Worm (Caenorhabditis elegans) whole organism, early embryonic: ENCODE results near the gene rpl-20.
"Not testable (repeated sequence)": the region's sequence is repeated elsewhere in the genome, so short reads cannot be mapped to it uniquely, and the experiment has no call there.

Source experiments
- B0310.2 ChIP-seq: sonication (generic microtip); optimal IDR thresholded peaks from 2 replicates; lab custom pipeline; 2016; ENCODE audit warnings: mild to moderate bottlenecking, missing genetic modification characterization, missing compliant biosample characterization
- F13C5.2 ChIP-seq: sonication (generic microtip); optimal IDR thresholded peaks from 2 replicates; lab custom pipeline; 2017; ENCODE audit warnings: mild to moderate bottlenecking, missing genetic modification characterization, inconsistent platforms, missing compliant biosample characterization
- aly-1 ChIP-seq: sonication (generic microtip); optimal IDR thresholded peaks from 2 replicates; lab custom pipeline; 2016; ENCODE audit warnings: missing genetic modification characterization, missing compliant biosample characterization
- ama-1 ChIP-seq: fragments of 150-350 bp; optimal IDR thresholded peaks from 2 replicates; lab custom pipeline; 2014
- ceh-13 ChIP-seq: fragments of 200-800 bp; sonication (Bioruptor generic); optimal IDR thresholded peaks from 2 replicates; lab custom pipeline; 2018; ENCODE audit warnings: mild to moderate bottlenecking, missing genetic modification characterization, missing compliant biosample characterization
- ceh-36 ChIP-seq: sonication (generic microtip); optimal IDR thresholded peaks from 2 replicates; lab custom pipeline; 2016; ENCODE audit warnings: missing genetic modification characterization, inconsistent platforms, missing compliant biosample characterization
- ets-7 ChIP-seq: sonication (generic microtip); optimal IDR thresholded peaks from 2 replicates; lab custom pipeline; 2016; ENCODE audit warnings: missing genotype, missing genetic modification characterization, missing compliant biosample characterization
- flt-1 ChIP-seq: fragments of 200-800 bp; sonication (Bioruptor generic); IDR thresholded peaks from 2 replicates; pipeline ENCODE4 v1.3.6; 2022; ENCODE audit warnings: missing genetic modification characterization, missing compliant biosample characterization
- hmbx-1 ChIP-seq: sonication (generic microtip); optimal IDR thresholded peaks from 2 replicates; lab custom pipeline; 2016; ENCODE audit warnings: mild to moderate bottlenecking, missing genetic modification characterization, missing compliant biosample characterization
- hmg-4 ChIP-seq: fragments of 200-800 bp; sonication (Bioruptor generic); optimal IDR thresholded peaks from 2 replicates; lab custom pipeline; 2018; ENCODE audit warnings: mild to moderate bottlenecking, missing genetic modification characterization, missing compliant biosample characterization
- hnd-1 ChIP-seq: sonication (generic microtip); optimal IDR thresholded peaks from 2 replicates; lab custom pipeline; 2016; ENCODE audit warnings: missing genetic modification characterization, missing compliant biosample characterization
- pes-1 ChIP-seq: fragments of 200-800 bp; sonication (Bioruptor generic); IDR thresholded peaks from 2 replicates; pipeline ENCODE4 v1.3.6; 2022; ENCODE audit warnings: missing genetic modification reagents, missing genetic modification characterization, missing compliant biosample characterization
- scrt-1 ChIP-seq: fragments of 200-800 bp; sonication (Bioruptor generic); IDR thresholded peaks from 2 replicates; pipeline ENCODE4 v1.3.6; 2022; ENCODE audit warnings: missing genetic modification characterization, missing compliant biosample characterization
- sea-1 ChIP-seq: fragments of 200-800 bp; sonication (Bioruptor generic); conservative IDR thresholded peaks from 2 replicates; pipeline ENCODE4 v1.3.6; 2022; ENCODE audit warnings: missing genetic modification characterization, missing compliant biosample characterization
- tbx-11 ChIP-seq: fragments of 200-800 bp; sonication (Bioruptor generic); IDR thresholded peaks from 2 replicates; pipeline ENCODE4 v1.3.6; 2022; ENCODE audit warnings: missing genetic modification characterization, missing compliant biosample characterization
- tbx-37 ChIP-seq: fragments of 200-800 bp; sonication (Bioruptor generic); conservative IDR thresholded peaks from 2 replicates; pipeline ENCODE4 v1.3.6; 2022; ENCODE audit warnings: missing genetic modification reagents, missing genetic modification characterization, missing compliant biosample characterization
- tra-4 ChIP-seq: sonication (generic microtip); optimal IDR thresholded peaks from 2 replicates; lab custom pipeline; 2017; ENCODE audit warnings: missing genetic modification characterization, missing compliant biosample characterization

The rpl-20 gene

DNA sequence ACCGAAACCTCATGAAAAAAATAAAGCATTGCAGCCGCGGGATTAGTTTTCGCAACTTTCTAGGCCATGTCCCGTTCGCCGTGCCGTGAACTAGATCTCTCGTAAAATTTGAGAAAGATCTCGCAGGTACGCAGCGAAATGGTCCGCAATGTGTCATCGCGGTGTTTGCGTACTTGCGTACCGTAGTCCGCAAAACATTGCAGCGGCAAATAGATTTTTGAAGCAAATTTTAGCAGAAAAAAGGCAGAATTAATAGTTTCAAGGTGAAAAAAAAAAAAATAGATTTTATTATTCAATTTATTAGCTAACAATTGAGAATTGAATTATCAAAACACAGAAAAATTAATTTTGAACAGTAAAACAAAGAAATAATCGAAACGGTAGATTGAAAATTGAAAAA, 21.6 kb downstream of the rpl-20 start:
- TF ChIP-seq scrt-1 (peak; percentile 51; the same call in 1 of the 2 replicates), F13C5.2 (tag; lab: Kevin White, UChicago) (peak; percentile 3), tbx-37 (GFP tag; lab: Robert Waterston, UW) (peak; percentile 56; the same call in 1 of the 2 replicates), tbx-11 (GFP tag; lab: Robert Waterston, UW) (0 out of 2 replicates have a peak, but pooled peaks have one; percentile 50), sea-1 (peak; percentile 67; the same call in 1 of the 2 replicates), pes-1 (GFP tag; lab: Robert Waterston, UW) (peak; percentile 73)

DNA sequence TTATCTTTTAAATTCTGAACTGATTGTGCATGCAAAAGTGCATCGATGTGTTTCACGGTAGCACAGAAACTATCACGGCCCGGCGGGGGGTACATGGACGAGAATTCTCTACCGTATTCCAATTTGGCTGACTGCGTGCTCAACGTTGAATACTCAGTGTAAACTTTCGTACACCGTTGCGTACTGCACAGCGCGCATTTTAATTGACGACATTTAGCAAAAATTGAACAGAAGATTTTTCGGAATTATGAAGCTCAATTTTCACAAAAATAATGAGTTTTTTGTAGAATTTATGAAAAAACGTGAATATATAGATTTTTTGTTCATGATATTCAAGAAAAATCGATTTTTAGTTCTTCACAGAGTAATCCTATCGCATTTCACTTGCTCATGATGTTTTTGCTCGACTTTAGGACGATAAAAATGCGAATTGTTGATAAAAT, 24.1 kb downstream of the rpl-20 start:
- peak; percentile 67; the same call in 1 of the 2 replicates for TF ChIP-seq tbx-37 (GFP tag; lab: Robert Waterston, UW)
- TF ChIP-seq pes-1 (GFP tag; lab: Robert Waterston, UW) = peak; percentile 72
- 0 out of 2 replicates have a peak, but pooled peaks have one; percentile 38 for TF ChIP-seq flt-1
- TF ChIP-seq scrt-1 = peak; percentile 74
- 0 out of 2 replicates have a peak, but pooled peaks have one; percentile 50 for TF ChIP-seq sea-1

ce11 chrIV:4724562-4724961, 25.0 kb downstream of the rpl-20 start, which contains the start of gene K08F11.1:
K08F11.1 (plus strand) TSS chrIV:4724862.
- TF ChIP-seq ceh-36 (no peak), scrt-1 (no peak), tbx-11 (GFP tag; lab: Robert Waterston, UW) (no peak)

- TF ChIP-seq hmg-4 (no peak), sea-1 (no peak)
Observed at ce11 chrIV:4723687-4724086, 25.9 kb downstream of the rpl-20 start.

DNA sequence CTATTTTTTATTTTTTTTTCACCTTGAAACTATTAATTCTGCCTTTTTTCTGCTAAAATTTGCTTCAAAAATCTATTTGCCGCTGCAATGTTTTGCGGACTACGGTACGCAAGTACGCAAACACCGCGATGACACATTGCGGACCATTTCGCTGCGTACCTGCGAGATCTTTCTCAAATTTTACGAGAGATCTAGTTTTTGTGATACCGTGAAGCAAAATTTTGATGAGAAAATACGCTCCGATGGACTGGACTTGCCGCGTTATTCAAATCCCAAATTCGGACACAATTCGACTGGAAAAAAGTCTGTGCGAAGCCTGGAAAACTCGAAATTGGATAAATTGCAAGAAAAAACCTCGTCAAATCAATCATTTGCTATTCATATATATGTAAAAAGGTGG, 29.1 kb downstream of the rpl-20 start:
- peak; percentile 22; the same call in 1 of the 2 replicates for TF ChIP-seq pes-1 (GFP tag; lab: Robert Waterston, UW)

- TF ChIP-seq B0310.2 (tag; lab: Kevin White, UChicago); ama-1 (lab: Kevin White, UChicago); pes-1 (GFP tag; lab: Robert Waterston, UW): not testable (repeated sequence)
Observed at ce11 chrIV:4715785-4716184, 33.8 kb downstream of the rpl-20 start, which contains the start of gene miro-1. miro-1 (minus strand) TSS chrIV:4715807.

ce11 chrIV:4712376-4712775, 37.2 kb downstream of the rpl-20 start, which contains the start of gene yars-2:
yars-2 (minus strand) TSS chrIV:4712624.
- TF ChIP-seq pes-1 (GFP tag; lab: Robert Waterston, UW) (peak; percentile 61; the same call in 1 of the 2 replicates), tbx-37 (GFP tag; lab: Robert Waterston, UW) (peak; percentile 68), hnd-1 (tag; lab: Kevin White, UChicago) (no peak), ama-1 (lab: Kevin White, UChicago) (peak; percentile 65), ceh-36 (peak; percentile 23)

ce11 chrIV:4710459-4710858, 39.1 kb downstream of the rpl-20 start, which contains the start of gene cif-1:
cif-1 (minus strand) TSS chrIV:4710755.
- TF ChIP-seq hnd-1 (tag; lab: Kevin White, UChicago) = no peak
- no peak for TF ChIP-seq ets-7 (tag; lab: Kevin White, UChicago)
- TF ChIP-seq flt-1 = no peak
- no peak for TF ChIP-seq F13C5.2 (tag; lab: Kevin White, UChicago)
- TF ChIP-seq B0310.2 (tag; lab: Kevin White, UChicago) = no peak
- no peak for TF ChIP-seq aly-1 (tag; lab: Kevin White, UChicago)
- no peak for TF ChIP-seq pes-1 (GFP tag; lab: Robert Waterston, UW)
- TF ChIP-seq scrt-1 = no peak
- TF ChIP-seq ama-1 (lab: Kevin White, UChicago) = no peak
- no peak for TF ChIP-seq hmg-4
- no peak for TF ChIP-seq ceh-36
- TF ChIP-seq tra-4 = no peak

ce11 chrIV:4705922-4706321, 43.7 kb downstream of the rpl-20 start:
- TF ChIP-seq B0310.2 (tag; lab: Kevin White, UChicago) (no peak), ets-7 (tag; lab: Kevin White, UChicago) (no peak), flt-1 (no peak), hnd-1 (tag; lab: Kevin White, UChicago) (no peak), sea-1 (no peak), ama-1 (lab: Kevin White, UChicago) (no peak), hmbx-1 (tag; lab: Kevin White, UChicago) (no peak), F13C5.2 (tag; lab: Kevin White, UChicago) (no peak), tbx-11 (GFP tag; lab: Robert Waterston, UW) (no peak), tra-4 (no peak), ceh-13 (no peak), pes-1 (GFP tag; lab: Robert Waterston, UW) (no peak), hmg-4 (no peak)

- TF ChIP-seq hmg-4 = peak; percentile 40
- no peak for TF ChIP-seq scrt-1
- TF ChIP-seq sea-1 = 0 out of 2 replicates have a peak, but pooled peaks have one; percentile 11
Observed at ce11 chrIV:4705182-4705581, 44.4 kb downstream of the rpl-20 start.
